Fruit fly (Drosophila melanogaster) whole organism, embryonic: ENCODE data around the gene CG31832.
A peak's percentile ranks its signal among the peaks of the same experiment; 100 is the strongest.

Source experiments
- Awh ChIP-seq: fragments of 200-800 bp; sonication (Bioruptor generic); IDR thresholded peaks from 2 replicates; pipeline ENCODE4, ENCODE4 v1.3.6; 2022; ENCODE audit warnings: missing biosample characterization, missing genetic modification characterization
- Blimp-1 ChIP-seq: fragments of 200-800 bp; sonication (Bioruptor generic); optimal IDR thresholded peaks from 3 replicates; lab custom pipeline; 2018; ENCODE audit warnings: missing biosample characterization, missing genetic modification characterization, mild to moderate bottlenecking, moderate library complexity, missing genetic modification reagents
- BtbVII ChIP-seq: fragments of 200-800 bp; sonication (Bioruptor generic); optimal IDR thresholded peaks from 3 replicates; lab custom pipeline; 2017; ENCODE audit warnings: missing biosample characterization, mild to moderate bottlenecking, missing genetic modification characterization
- CG10979 ChIP-seq: fragments of 200-800 bp; sonication (Bioruptor generic); optimal IDR thresholded peaks from 2 replicates; lab custom pipeline; 2018; ENCODE audit warnings: missing biosample characterization, mild to moderate bottlenecking, missing genetic modification characterization, moderate library complexity
- CG11456 ChIP-seq: fragments of 200-800 bp; sonication (Bioruptor generic); IDR thresholded peaks from 3 replicates; pipeline ENCODE4 v1.3.6; 2022; ENCODE audit warnings: missing biosample characterization, missing genetic modification characterization
- CG12104 ChIP-seq: fragments of 200-800 bp; sonication (Bioruptor generic); optimal IDR thresholded peaks from 3 replicates; lab custom pipeline; 2016; ENCODE audit warnings: missing biosample characterization, missing genetic modification characterization
- CG15696 ChIP-seq: fragments of 200-800 bp; sonication (Bioruptor generic); optimal IDR thresholded peaks from 2 replicates; lab custom pipeline; 2019; ENCODE audit warnings: missing biosample characterization, mild to moderate bottlenecking, missing genetic modification characterization, moderate library complexity
- CG1602 ChIP-seq: fragments of 200-800 bp; sonication (Bioruptor generic); optimal IDR thresholded peaks from 3 replicates; lab custom pipeline; 2016; ENCODE audit warnings: missing biosample characterization, missing genetic modification characterization
- CG1647 ChIP-seq: fragments of 200-800 bp; sonication (Bioruptor generic); optimal IDR thresholded peaks from 3 replicates; lab custom pipeline; 2016; ENCODE audit warnings: missing biosample characterization, missing genetic modification characterization
- CG16863 ChIP-seq: fragments of 200-800 bp; sonication (Bioruptor generic); optimal IDR thresholded peaks from 3 replicates; lab custom pipeline; 2016; ENCODE audit warnings: missing biosample characterization, missing genetic modification characterization
- CG18262 ChIP-seq: fragments of 200-800 bp; optimal IDR thresholded peaks from 3 replicates; lab custom pipeline; 2019; ENCODE audit warnings: missing biosample characterization, mild to moderate bottlenecking, missing genetic modification characterization, moderate library complexity
- CG2120 ChIP-seq: fragments of 200-800 bp; sonication (Bioruptor generic); optimal IDR thresholded peaks from 3 replicates; lab custom pipeline; 2016; ENCODE audit warnings: missing biosample characterization, missing genetic modification characterization
- CG2678 ChIP-seq: fragments of 200-800 bp; sonication (Bioruptor generic); optimal IDR thresholded peaks from 3 replicates; lab custom pipeline; 2019; ENCODE audit warnings: missing biosample characterization, mild to moderate bottlenecking, missing genetic modification characterization, moderate library complexity
- CG31365 ChIP-seq: fragments of 200-800 bp; sonication (Bioruptor generic); optimal IDR thresholded peaks from 2 replicates; lab custom pipeline; 2018; ENCODE audit warnings: missing biosample characterization, mild to moderate bottlenecking, missing genetic modification characterization
- CG34376 ChIP-seq: fragments of 200-800 bp; sonication (Bioruptor generic); optimal IDR thresholded peaks from 2 replicates; lab custom pipeline; 2018; ENCODE audit warnings: missing biosample characterization, mild to moderate bottlenecking, missing genetic modification characterization
- CG4282 ChIP-seq: fragments of 200-800 bp; sonication (Bioruptor generic); optimal IDR thresholded peaks from 2 replicates; lab custom pipeline; 2016; ENCODE audit warnings: missing biosample characterization, missing genetic modification characterization
- CG6689 ChIP-seq: fragments of 200-800 bp; sonication (Bioruptor generic); IDR thresholded peaks from 2 replicates; pipeline ENCODE4 v1.3.6; 2022; ENCODE audit warnings: missing biosample characterization, missing genetic modification characterization
- CG7556 ChIP-seq: fragments of 200-800 bp; sonication (Bioruptor generic); optimal IDR thresholded peaks from 2 replicates; lab custom pipeline; 2017; ENCODE audit warnings: missing biosample characterization, mild to moderate bottlenecking, missing genetic modification characterization
- CG7839 ChIP-seq: fragments of 200-800 bp; sonication (Bioruptor generic); optimal IDR thresholded peaks from 3 replicates; lab custom pipeline; 2018; ENCODE audit warnings: missing biosample characterization, mild to moderate bottlenecking, missing genetic modification characterization, moderate library complexity
- CG8944 ChIP-seq: fragments of 200-800 bp; sonication (Bioruptor generic); optimal IDR thresholded peaks from 3 replicates; lab custom pipeline; 2016; ENCODE audit warnings: missing biosample characterization, missing genetic modification characterization
- CG9797 ChIP-seq: fragments of 200-800 bp; sonication (Bioruptor generic); optimal IDR thresholded peaks from 3 replicates; lab custom pipeline; 2018; ENCODE audit warnings: missing biosample characterization, mild to moderate bottlenecking, missing genetic modification characterization
- CoRest ChIP-seq: fragments of 200-800 bp; sonication (Bioruptor generic); optimal IDR thresholded peaks from 3 replicates; lab custom pipeline; 2018; ENCODE audit warnings: missing biosample characterization, mild to moderate bottlenecking, missing genetic modification characterization, moderate library complexity
- Dll ChIP-seq: fragments of 200-800 bp; sonication (Bioruptor generic); IDR thresholded peaks from 4 replicates; pipeline ENCODE4 v1.3.6; 2022; ENCODE audit warnings: missing biosample characterization, missing genetic modification characterization; ENCODE audit not compliant: partially characterized antibody
- HLH4C ChIP-seq: fragments of 200-800 bp; sonication (Bioruptor generic); IDR thresholded peaks from 3 replicates; pipeline ENCODE4 v1.3.6; 2022; ENCODE audit warnings: missing biosample characterization, missing genetic modification characterization; ENCODE audit not compliant: partially characterized antibody
- Hand ChIP-seq: fragments of 200-800 bp; sonication (Bioruptor generic); optimal IDR thresholded peaks from 2 replicates; lab custom pipeline; 2017; ENCODE audit warnings: mild to moderate bottlenecking, missing biosample characterization, missing genetic modification reagents, missing genetic modification characterization
- HmgD ChIP-seq: fragments of 200-800 bp; sonication (Bioruptor generic); optimal IDR thresholded peaks from 3 replicates; lab custom pipeline; 2016; ENCODE audit warnings: missing biosample characterization, missing genetic modification characterization
- Hr3 ChIP-seq: fragments of 200-800 bp; sonication (Bioruptor generic); optimal IDR thresholded peaks from 3 replicates; lab custom pipeline; 2016; ENCODE audit warnings: missing biosample characterization, missing genetic modification characterization
- Hr51 ChIP-seq, 2 experiments: fragments of 200-800 bp; sonication (Bioruptor generic); optimal IDR thresholded peaks; 2 replicates in 1 of 2; 3 replicates in 1 of 2; lab custom pipeline; 2016 to 2018; ENCODE audit warnings: missing biosample characterization in 2 of 2, missing genetic modification characterization in 2 of 2, mild to moderate bottlenecking in 1 of 2, moderate library complexity in 1 of 2
- Mes4 ChIP-seq: fragments of 200-800 bp; sonication (Bioruptor generic); optimal IDR thresholded peaks from 2 replicates; lab custom pipeline; 2016; ENCODE audit warnings: missing biosample characterization, missing genetic modification characterization
- NC2β ChIP-seq: fragments of 200-800 bp; sonication (Bioruptor generic); optimal IDR thresholded peaks from 2 replicates; lab custom pipeline; 2016; ENCODE audit warnings: missing biosample characterization, missing genetic modification characterization
- Oli ChIP-seq: fragments of 200-800 bp; sonication (Bioruptor generic); optimal IDR thresholded peaks from 2 replicates; lab custom pipeline; 2018; ENCODE audit warnings: missing biosample characterization, mild to moderate bottlenecking, missing genetic modification characterization, moderate library complexity
- Ptx1 ChIP-seq: fragments of 200-800 bp; sonication (Bioruptor generic); IDR thresholded peaks from 2 replicates; pipeline ENCODE4 v1.3.6; 2022; ENCODE audit warnings: missing biosample characterization, missing genetic modification characterization
- Sox102F ChIP-seq: fragments of 200-800 bp; sonication (Bioruptor generic); optimal IDR thresholded peaks from 2 replicates; lab custom pipeline; 2018; ENCODE audit warnings: missing biosample characterization, mild to moderate bottlenecking, missing genetic modification characterization, moderate library complexity
- Xbp1 ChIP-seq: fragments of 200-800 bp; sonication (Bioruptor generic); optimal IDR thresholded peaks from 3 replicates; lab custom pipeline; 2016; ENCODE audit warnings: missing biosample characterization, mild to moderate bottlenecking, missing genetic modification characterization
- dysf ChIP-seq: fragments of 200-800 bp; sonication (Bioruptor generic); IDR thresholded peaks from 3 replicates; pipeline ENCODE4 v1.3.6; 2022; ENCODE audit warnings: missing biosample characterization, missing genetic modification characterization
- eve ChIP-seq, 2 experiments: fragments of >200 bp; optimal IDR thresholded peaks; 2 replicates each; lab custom pipeline; 2017; ENCODE audit warnings: missing biosample characterization in 2 of 2, missing genetic modification characterization in 2 of 2
- fru ChIP-seq: fragments of >200 bp; optimal IDR thresholded peaks from 2 replicates; lab custom pipeline; 2017
- hkb ChIP-seq, 2 experiments: fragments of 200-800 bp in 1 of 2; fragments of >200 bp in 1 of 2; sonication (Bioruptor generic) in 1 of 2; IDR thresholded peaks in 1 of 2; optimal IDR thresholded peaks in 1 of 2; 2 replicates each; pipeline versions ENCODE4 v1.3.6 to Lab custom; 2017 to 2022; ENCODE audit warnings: missing biosample characterization in 1 of 2, missing genetic modification characterization in 1 of 2
- kay ChIP-seq: fragments of 200-800 bp; sonication (Bioruptor generic); optimal IDR thresholded peaks from 2 replicates; lab custom pipeline; 2016; ENCODE audit warnings: missing biosample characterization, missing genetic modification characterization
- nmo ChIP-seq: fragments of 200-800 bp; sonication (Bioruptor generic); optimal IDR thresholded peaks from 2 replicates; lab custom pipeline; 2018; ENCODE audit warnings: missing biosample characterization, mild to moderate bottlenecking, missing genetic modification characterization, moderate library complexity
- odd ChIP-seq: fragments of 200-800 bp; sonication (Bioruptor generic); optimal IDR thresholded peaks from 2 replicates; lab custom pipeline; 2017; ENCODE audit warnings: missing biosample characterization, mild to moderate bottlenecking, missing genetic modification characterization
- rib ChIP-seq: fragments of 200-800 bp; sonication (Bioruptor generic); IDR thresholded peaks from 2 replicates; pipeline ENCODE4 v1.3.6; 2022; ENCODE audit warnings: missing biosample characterization, missing genetic modification characterization
- sd ChIP-seq: fragments of 200-800 bp; sonication (Bioruptor generic); optimal IDR thresholded peaks from 3 replicates; lab custom pipeline; 2018; ENCODE audit warnings: missing biosample characterization, mild to moderate bottlenecking, missing genetic modification characterization, moderate library complexity
- so ChIP-seq: fragments of 200-800 bp; sonication (Bioruptor generic); IDR thresholded peaks from 3 replicates; pipeline ENCODE4 v1.3.6; 2022; ENCODE audit warnings: missing biosample characterization, missing genetic modification characterization
- tin ChIP-seq: fragments of 200-800 bp; sonication (Bioruptor generic); optimal IDR thresholded peaks from 3 replicates; lab custom pipeline; 2016; ENCODE audit warnings: missing biosample characterization, missing genetic modification characterization
- toy ChIP-seq: fragments of 200-800 bp; sonication (Bioruptor generic); IDR thresholded peaks from 2 replicates; pipeline ENCODE4 v1.3.6; 2022; ENCODE audit warnings: missing biosample characterization, missing genetic modification characterization

The CG31832 gene

DNA sequence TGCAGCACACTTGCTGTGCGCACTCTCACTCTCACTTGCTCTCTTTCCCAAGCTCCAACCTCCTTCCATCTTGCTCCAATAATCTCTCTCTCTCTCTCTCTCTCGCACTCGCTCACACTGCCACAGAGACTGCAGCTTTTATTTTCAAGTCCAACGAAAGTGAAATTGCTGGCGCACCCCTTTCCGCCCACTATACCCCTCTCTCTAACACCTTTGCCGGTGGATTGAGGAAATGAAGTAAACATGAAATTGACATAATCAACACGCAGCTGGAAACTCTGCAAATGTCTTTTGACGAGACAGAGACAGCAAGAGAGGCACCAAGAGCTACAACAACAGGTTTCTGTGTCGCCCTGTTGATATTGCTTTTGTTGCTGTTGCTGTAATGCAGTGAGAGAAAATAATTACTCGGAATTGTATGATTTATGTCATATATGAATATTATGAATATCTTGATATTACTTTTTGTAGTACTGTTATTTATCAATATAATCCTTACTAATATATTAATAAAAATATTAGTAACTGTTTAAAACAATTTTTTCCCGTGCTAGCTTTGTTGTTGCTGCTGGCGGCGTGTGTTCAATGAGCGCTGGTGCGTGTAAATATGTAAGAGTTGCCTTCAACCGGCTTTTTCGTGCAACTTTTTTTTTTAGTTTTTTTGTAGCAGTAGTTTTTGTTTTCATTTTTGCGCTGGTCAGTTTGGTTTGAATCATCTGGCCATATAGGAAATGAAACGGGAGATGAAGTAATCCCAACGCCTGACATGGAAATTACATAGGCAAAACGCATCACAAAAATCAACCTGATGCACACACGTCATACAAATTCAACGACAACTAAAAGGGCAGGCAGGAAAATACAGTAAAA lies 35.7 kb downstream of the CG31832 start (continued):
- TF ChIP-seq dysf (GFP tag; lab: Robert Waterston, UW) = peak; percentile 91
- TF ChIP-seq HmgD (GFP tag; lab: Kevin White, UChicago) = peak; percentile 51
- TF ChIP-seq kay (GFP tag; lab: Kevin White, UChicago) = peak; percentile 58
- TF ChIP-seq CG9797 (GFP tag; lab: Kevin White, UChicago) = peak; percentile 25
- peak in 1 of 2 experiments; percentile 77 for TF ChIP-seq eve (GFP tag; optimal IDR thresholded peaks at IDR 0.05; lab: Kevin White, UChicago)
- TF ChIP-seq CG31365 (tag; lab: Kevin White, UChicago) = peak; percentile 56
- peak; percentile 91; the same call in 2 of the 3 replicates for TF ChIP-seq so
- TF ChIP-seq CG11456 = peak; percentile 76

dm6 chr2L:14994834-14995506 lies 36.6 kb downstream of the CG31832 start:
- no peak for TF ChIP-seq Awh (GFP tag; lab: Robert Waterston, UW)
- TF ChIP-seq CG6689 (GFP tag; lab: Robert Waterston, UW) = peak; percentile 32; the same call in 1 of the 2 replicates
- no peak for TF ChIP-seq Mes4 (GFP tag; lab: Kevin White, UChicago)
- peak; percentile 11 for TF ChIP-seq Xbp1 (GFP tag; lab: Kevin White, UChicago)
- no peak for TF ChIP-seq Dll (GFP tag; lab: Robert Waterston, UW)
- peak in 1 of 2 experiments; percentile 62 for TF ChIP-seq Hr51 (GFP tag; optimal IDR thresholded peaks at IDR 0.05; lab: Kevin White, UChicago)
- peak; percentile 16 for TF ChIP-seq sd
- TF ChIP-seq Blimp-1 (GFP tag; lab: Kevin White, UChicago) = no peak
- TF ChIP-seq CG2120 = no peak
- peak; percentile 48 for TF ChIP-seq CG7839
- TF ChIP-seq Ptx1 = peak; percentile 16; the same call in 1 of the 2 replicates
- TF ChIP-seq NC2β (GFP tag; lab: Kevin White, UChicago) = no peak
- TF ChIP-seq CG8944 (GFP tag; lab: Kevin White, UChicago) = no peak
- peak; percentile 32 for TF ChIP-seq nmo
- TF ChIP-seq CG4282 = no peak
- TF ChIP-seq CG1602 = peak; percentile 19
- TF ChIP-seq CG12104 (GFP tag; lab: Kevin White, UChicago) = peak; percentile 14
- no peak for TF ChIP-seq BtbVII
- no peak for TF ChIP-seq CG1647 (GFP tag; lab: Kevin White, UChicago)
- TF ChIP-seq hkb (optimal IDR thresholded peaks at IDR 0.05; lab: Kevin White, UChicago) = no peak
- peak; percentile 7; the same call in 1 of the 2 replicates for TF ChIP-seq hkb (GFP tag; IDR thresholded peaks at IDR 0.05; lab: Robert Waterston, UW)
- peak; percentile 52 for TF ChIP-seq Sox102F (GFP tag; lab: Kevin White, UChicago)
- TF ChIP-seq Hr3 (GFP tag; lab: Kevin White, UChicago) = peak; percentile 45
- TF ChIP-seq tin (GFP tag; lab: Kevin White, UChicago) = peak; percentile 20
- peak; percentile 1 for TF ChIP-seq CG10979
- TF ChIP-seq CG15696 (tag; lab: Kevin White, UChicago) = no peak
- TF ChIP-seq CG7556 (GFP tag; lab: Kevin White, UChicago) = peak; percentile 46
- no peak for TF ChIP-seq Hand (GFP tag; lab: Kevin White, UChicago)
- TF ChIP-seq toy (GFP tag; lab: Robert Waterston, UW) = no peak
- peak; percentile 15 for TF ChIP-seq CG2678 (tag; lab: Kevin White, UChicago)
- TF ChIP-seq HLH4C (GFP tag; lab: Robert Waterston, UW) = no peak
- TF ChIP-seq odd (GFP tag; lab: Kevin White, UChicago) = peak; percentile 13
- no peak for TF ChIP-seq CG34376 (GFP tag; lab: Kevin White, UChicago)
- no peak for TF ChIP-seq CG16863 (GFP tag; lab: Kevin White, UChicago)
- no peak for TF ChIP-seq fru (lab: Kevin White, UChicago)
- peak; percentile 6 for TF ChIP-seq CoRest (tag; lab: Kevin White, UChicago)
- peak; percentile 23 for TF ChIP-seq Oli (tag; lab: Kevin White, UChicago)
- TF ChIP-seq CG18262 (tag; lab: Kevin White, UChicago) = peak; percentile 17
- TF ChIP-seq rib (GFP tag; lab: Robert Waterston, UW) = no peak
